Fruit fly (Drosophila melanogaster) ovary, adult (tissue): ENCODE data around the gene CG34307.

Experiments used
- CG17801 ChIP-seq: fragments of 200-800 bp; optimal IDR thresholded peaks from 2 replicates; lab custom pipeline; 2019; ENCODE audit warnings: missing biosample characterization, mild to moderate bottlenecking, missing genetic modification characterization, moderate library complexity; ENCODE audit not compliant: partially characterized antibody

The CG34307 gene

dm6 chr3R:11876750-11877149 lies 20.6 kb upstream of the CG34307 start:
- peak; percentile 10 for TF ChIP-seq CG17801

dm6 chr3R:11877162-11877561 lies 20.2 kb upstream of the CG34307 start, which contains the start of gene sad:
sad (plus strand) TSS chr3R:11877235.
- no peak for TF ChIP-seq CG17801

dm6 chr3R:11882506-11882953 lies 14.9 kb upstream of the CG34307 start, which contains the start of the genes CG6962 and CG31368:
CG6962 (minus strand) TSS chr3R:11882534.
CG31368 (plus strand) TSS chr3R:11882790.
- peak; percentile 60 for TF ChIP-seq CG17801

- TF ChIP-seq CG17801, result no peak
Measured at dm6 chr3R:11883129-11883528, 14.3 kb upstream of the CG34307 start.

- peak; percentile 59 for TF ChIP-seq CG17801
Measured at dm6 chr3R:11887114-11888037, 10.0 kb upstream of the CG34307 start, which contains the start of gene mthl5. mthl5 (minus strand) TSS chr3R:11887168.

dm6 chr3R:11888038-11888567 lies 9.3 kb upstream of the CG34307 start:
- TF ChIP-seq CG17801, result peak; percentile 17

- TF ChIP-seq CG17801, result no peak
Measured at dm6 chr3R:11893197-11893596, 4.2 kb upstream of the CG34307 start, which contains the start of gene Dnali1. Dnali1 (minus strand) TSS chr3R:11893297.

- TF ChIP-seq CG17801, result no peak
Measured at dm6 chr3R:11902893-11903292, 5.5 kb downstream of the CG34307 start.

- no peak for TF ChIP-seq CG17801
Measured at dm6 chr3R:11920605-11921004, 23.2 kb downstream of the CG34307 start.

dm6 chr3R:11930962-11931361 lies 33.6 kb downstream of the CG34307 start, which contains the start of gene CG14731:
CG14731 (plus strand) TSS chr3R:11931262.
- TF ChIP-seq CG17801, result no peak

- no peak for TF ChIP-seq CG17801
Measured at dm6 chr3R:11933903-11934302, 36.5 kb downstream of the CG34307 start.

dm6 chr3R:11937427-11938114 lies 40.2 kb downstream of the CG34307 start:
- TF ChIP-seq CG17801, result no peak

- TF ChIP-seq CG17801, result no peak
Measured at dm6 chr3R:11941116-11941515, 43.7 kb downstream of the CG34307 start.

dm6 chr3R:11945450-11946317 lies 48.3 kb downstream of the CG34307 start:
- TF ChIP-seq CG17801, result no peak

dm6 chr3R:11947079-11947869 lies 49.9 kb downstream of the CG34307 start:
- TF ChIP-seq CG17801, result no peak
